Fruit fly (Drosophila melanogaster) whole organism, pupa: ENCODE results near the gene RapGAP1.

ENCODE experiments used
- CG13204 ChIP-seq: fragments of 200-800 bp; sonication (Bioruptor generic); optimal IDR thresholded peaks from 2 replicates; lab custom pipeline; 2018; ENCODE audit warnings: missing biosample characterization, mild to moderate bottlenecking, missing genetic modification characterization, moderate library complexity
- CG14655 ChIP-seq: fragments of 200-800 bp; sonication (Bioruptor generic); optimal IDR thresholded peaks from 3 replicates; lab custom pipeline; 2017; ENCODE audit warnings: mild to moderate bottlenecking, missing biosample characterization, missing genetic modification reagents, missing genetic modification characterization
- CG17806 ChIP-seq: fragments of 200-800 bp; sonication (Bioruptor generic); optimal IDR thresholded peaks from 2 replicates; lab custom pipeline; 2018; ENCODE audit warnings: missing biosample characterization, mild to moderate bottlenecking, missing genetic modification characterization, moderate library complexity

- TF ChIP-seq CG17806 (no peak), CG14655 (GFP tag; lab: Kevin White, UChicago) (no peak), CG13204 (GFP tag; lab: Kevin White, UChicago) (no peak)
These were observed 19.2 kb downstream of the RapGAP1 start for dm6 chr2L:7559532-7559931.
